Fruit fly (Drosophila melanogaster): ENCODE results near the gene Odj.
A peak's percentile ranks its signal among the peaks of the same experiment; 100 is the strongest.

Odj gene

DNA sequence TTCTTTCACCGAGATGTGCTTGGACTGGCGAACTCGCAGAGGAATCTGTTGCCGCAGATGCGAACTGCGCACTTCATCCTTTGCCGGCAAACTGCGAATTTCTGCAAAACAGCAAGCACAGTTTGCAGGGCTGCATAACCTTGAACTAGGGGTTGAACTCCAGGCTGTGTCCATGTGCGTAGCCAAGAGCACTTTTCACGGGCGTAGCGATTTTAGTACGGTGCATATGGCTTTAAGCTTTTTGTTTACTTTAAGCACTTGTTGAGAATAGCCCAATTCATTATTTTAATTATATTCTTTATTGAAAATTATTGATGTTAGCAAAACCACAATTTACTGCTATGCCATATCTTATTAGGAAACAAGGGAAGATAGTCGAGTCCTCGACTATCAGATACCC, 7.8 kb downstream of the Odj start, which contains the start of gene CG17803:
CG17803 (minus strand) TSS at position 249 of the 400 bp plus-strand sequence.
- TF ChIP-seq abd-A (tag; optimal IDR thresholded peaks at IDR 0.05) (no peak), CG2199 (GFP tag; IDR thresholded peaks at IDR 0.05) (no peak), CG6272 (GFP tag; IDR thresholded peaks at IDR 0.05) (no peak), sisA (GFP tag; IDR thresholded peaks at IDR 0.05) (no peak), NC2β (GFP tag; optimal IDR thresholded peaks at IDR 0.05) (no peak), CG4360 (GFP tag; IDR thresholded peaks at IDR 0.05) (no peak), CG6765 (GFP tag; optimal IDR thresholded peaks at IDR 0.05) (no peak), CG15073 (GFP tag; optimal IDR thresholded peaks at IDR 0.05) (no peak), fu2 (GFP tag; optimal IDR thresholded peaks at IDR 0.05) (no peak), Dip2 (GFP tag; IDR thresholded peaks at IDR 0.05) (no peak), ap (GFP tag; IDR thresholded peaks at IDR 0.05) (no peak), knrl (GFP tag; IDR thresholded peaks at IDR 0.05; ENCODE audit: partially characterized antibody) (no peak), ind (GFP tag; optimal IDR thresholded peaks at IDR 0.05) (no peak), CG14860 (GFP tag; IDR thresholded peaks at IDR 0.05; ENCODE audit: partially characterized antibody) (0 out of 3 replicates have a peak, but pooled peaks have one; percentile 30), scrt (GFP tag; optimal IDR thresholded peaks at IDR 0.05) (peak; percentile 50), ewg (GFP tag; optimal IDR thresholded peaks at IDR 0.05) (no peak), CG3995 (GFP tag; optimal IDR thresholded peaks at IDR 0.05) (no peak), shn (GFP tag; optimal IDR thresholded peaks at IDR 0.05) (no peak), jing (GFP tag; optimal IDR thresholded peaks at IDR 0.05) (no peak), az2 (GFP tag; optimal IDR thresholded peaks at IDR 0.05) (no peak), CG18599 (GFP tag; optimal IDR thresholded peaks at IDR 0.05) (peak; percentile 57), CG18619 (GFP tag; optimal IDR thresholded peaks at IDR 0.05) (no peak), slbo (GFP tag; IDR thresholded peaks at IDR 0.05) (no peak), Med (GFP tag) (peak; percentile 77), stwl (tag; optimal IDR thresholded peaks at IDR 0.05) (no peak), PHDP (tag; optimal IDR thresholded peaks at IDR 0.05) (no peak), CG15514 (GFP tag; optimal IDR thresholded peaks at IDR 0.05) (peak; percentile 36), HLH4C (GFP tag; IDR thresholded peaks at IDR 0.05; ENCODE audit: partially characterized antibody) (no peak), Hsf (GFP tag; optimal IDR thresholded peaks at IDR 0.05) (no peak), cwo (GFP tag; optimal IDR thresholded peaks at IDR 0.05) (peak; percentile 3), CG17361 (GFP tag; IDR thresholded peaks at IDR 0.05) (no peak), NfI (GFP tag; optimal IDR thresholded peaks at IDR 0.05) (no peak), CG2712 (tag; optimal IDR thresholded peaks at IDR 0.05) (no peak), Sry-δ (GFP tag; optimal IDR thresholded peaks at IDR 0.05) (no peak), BEAF-32 (GFP tag; optimal IDR thresholded peaks at IDR 0.05) (no peak), CG33213 (GFP tag; optimal IDR thresholded peaks at IDR 0.05) (no peak), gem (tag; optimal IDR thresholded peaks at IDR 0.05) (no peak), Dbx (GFP tag; IDR thresholded peaks at IDR 0.05) (peak; percentile 6; the same call in 1 of the 3 replicates), Nf-YC (tag; optimal IDR thresholded peaks at IDR 0.05) (no peak), Sry-β (GFP tag; optimal IDR thresholded peaks at IDR 0.05) (no peak), Nf-YB (GFP tag; optimal IDR thresholded peaks at IDR 0.05) (no peak), ssp (GFP tag; IDR thresholded peaks at IDR 0.05) (no peak), CG10654 (GFP tag; optimal IDR thresholded peaks at IDR 0.05) (no peak), CG6791 (GFP tag; IDR thresholded peaks at IDR 0.05; ENCODE audit: partially characterized antibody) (peak; percentile 21; the same call in 1 of the 3 replicates), esg (GFP tag; conservative IDR thresholded peaks at IDR 0.05) (no peak), CG17612 (GFP tag; IDR thresholded peaks at IDR 0.05) (no peak), CG32532 (GFP tag; IDR thresholded peaks at IDR 0.05) (no peak), CG6854 (GFP tag; optimal IDR thresholded peaks at IDR 0.05) (no peak), CG3407 (GFP tag; optimal IDR thresholded peaks at IDR 0.05) (no peak), CG31224 (GFP tag; IDR thresholded peaks at IDR 0.05) (no peak), B-H1 (GFP tag; IDR thresholded peaks at IDR 0.05) (no peak)
